Fruit fly (Drosophila melanogaster) whole organism, embryonic: ENCODE results near the gene Cht6.

Experiments used
- Bgb ChIP-seq: fragments of 200-800 bp; sonication (Bioruptor generic); IDR thresholded peaks from 2 replicates; pipeline ENCODE4 v1.3.6; 2022; ENCODE audit warnings: missing biosample characterization, missing genetic modification characterization; ENCODE audit not compliant: partially characterized antibody
- BtbVII ChIP-seq: fragments of 200-800 bp; sonication (Bioruptor generic); optimal IDR thresholded peaks from 3 replicates; lab custom pipeline; 2017; ENCODE audit warnings: missing biosample characterization, mild to moderate bottlenecking, missing genetic modification characterization
- Bteb2 ChIP-seq: fragments of 200-800 bp; sonication (Bioruptor generic); optimal IDR thresholded peaks from 2 replicates; lab custom pipeline; 2016; ENCODE audit warnings: missing biosample characterization, missing genetic modification characterization
- CG1024 ChIP-seq: fragments of 200-800 bp; sonication (Bioruptor generic); IDR thresholded peaks from 2 replicates; pipeline ENCODE4 v1.3.6; 2022; ENCODE audit warnings: missing biosample characterization, missing genetic modification characterization
- CG11093 ChIP-seq: fragments of 200-800 bp; sonication (Bioruptor generic); IDR thresholded peaks from 3 replicates; pipeline ENCODE4 v1.3.6; 2022; ENCODE audit warnings: missing biosample characterization, missing genetic modification characterization
- CG11696 ChIP-seq: fragments of 200-800 bp; sonication (Bioruptor generic); IDR thresholded peaks from 2 replicates; pipeline ENCODE4 v1.3.6; 2022; ENCODE audit warnings: missing biosample characterization, missing genetic modification characterization
- CG11723 ChIP-seq: fragments of 200-800 bp; sonication (Bioruptor generic); optimal IDR thresholded peaks from 2 replicates; lab custom pipeline; 2017; ENCODE audit warnings: missing biosample characterization, mild to moderate bottlenecking, missing genetic modification characterization
- CG12219 ChIP-seq: fragments of 200-800 bp; sonication (Bioruptor generic); optimal IDR thresholded peaks from 3 replicates; lab custom pipeline; 2018; ENCODE audit warnings: missing biosample characterization, mild to moderate bottlenecking, missing genetic modification characterization
- CG12236 ChIP-seq: fragments of 200-800 bp; sonication (Bioruptor generic); optimal IDR thresholded peaks from 2 replicates; lab custom pipeline; 2016; ENCODE audit warnings: missing biosample characterization, missing genetic modification characterization
- CG15479 ChIP-seq: fragments of 200-800 bp; sonication (Bioruptor generic); optimal IDR thresholded peaks from 3 replicates; lab custom pipeline; 2019; ENCODE audit warnings: missing biosample characterization, mild to moderate bottlenecking, missing genetic modification characterization, moderate library complexity
- CG30020 ChIP-seq: fragments of 200-800 bp; optimal IDR thresholded peaks from 2 replicates; lab custom pipeline; 2019; ENCODE audit warnings: missing biosample characterization, mild to moderate bottlenecking, missing genetic modification characterization, moderate library complexity
- CG3847 ChIP-seq: fragments of 200-800 bp; sonication (Bioruptor generic); IDR thresholded peaks from 2 replicates; pipeline ENCODE4 v1.3.6; 2022; ENCODE audit warnings: missing biosample characterization, missing genetic modification characterization
- CG43689 ChIP-seq: fragments of 200-800 bp; sonication (Bioruptor generic); IDR thresholded peaks from 2 replicates; pipeline ENCODE4 v1.3.6; 2022; ENCODE audit warnings: missing biosample characterization, missing genetic modification characterization
- CG4730 ChIP-seq: fragments of 200-800 bp; sonication (Bioruptor generic); IDR thresholded peaks from 2 replicates; pipeline ENCODE4 v1.3.6; 2022; ENCODE audit warnings: missing biosample characterization, missing genetic modification characterization
- CG6254 ChIP-seq: fragments of 200-800 bp; sonication (Bioruptor generic); optimal IDR thresholded peaks from 3 replicates; lab custom pipeline; 2017; ENCODE audit warnings: mild to moderate bottlenecking, missing biosample characterization, missing genetic modification reagents, missing genetic modification characterization
- CG6683 ChIP-seq: fragments of 200-800 bp; sonication (Bioruptor generic); optimal IDR thresholded peaks from 2 replicates; lab custom pipeline; 2017; ENCODE audit warnings: missing biosample characterization, mild to moderate bottlenecking, missing genetic modification characterization, missing genetic modification reagents
- CG7357 ChIP-seq: fragments of 200-800 bp; sonication (Bioruptor generic); IDR thresholded peaks from 3 replicates; pipeline ENCODE4 v1.3.6; 2022; ENCODE audit warnings: missing biosample characterization, missing genetic modification characterization
- CG7372 ChIP-seq: fragments of 200-800 bp; sonication (Bioruptor generic); IDR thresholded peaks from 2 replicates; pipeline ENCODE4 v1.3.6; 2022; ENCODE audit warnings: missing biosample characterization, missing genetic modification characterization
- CG7839 ChIP-seq: fragments of 200-800 bp; sonication (Bioruptor generic); optimal IDR thresholded peaks from 3 replicates; lab custom pipeline; 2018; ENCODE audit warnings: missing biosample characterization, mild to moderate bottlenecking, missing genetic modification characterization, moderate library complexity
- CG8388 ChIP-seq: fragments of 200-800 bp; sonication (Bioruptor generic); optimal IDR thresholded peaks from 2 replicates; lab custom pipeline; 2019; ENCODE audit warnings: missing biosample characterization, mild to moderate bottlenecking, missing genetic modification characterization, moderate library complexity
- Doc3 ChIP-seq: fragments of 200-800 bp; sonication (Bioruptor generic); IDR thresholded peaks from 3 replicates; pipeline ENCODE4 v1.3.6; 2022; ENCODE audit warnings: missing biosample characterization, missing genetic modification characterization; ENCODE audit not compliant: partially characterized antibody
- Drgx ChIP-seq: fragments of 200-800 bp; sonication (Bioruptor generic); IDR thresholded peaks from 2 replicates; pipeline ENCODE4 v1.3.6; 2022; ENCODE audit warnings: missing biosample characterization, missing genetic modification characterization
- Ets97D ChIP-seq: fragments of 200-800 bp; sonication (Bioruptor generic); optimal IDR thresholded peaks from 3 replicates; lab custom pipeline; 2016; ENCODE audit warnings: missing biosample characterization, missing genetic modification characterization
- Gug ChIP-seq: fragments of 200-800 bp; sonication (Bioruptor generic); IDR thresholded peaks from 4 replicates; pipeline ENCODE4 v1.3.6; 2022; ENCODE audit warnings: missing biosample characterization, missing genetic modification characterization
- HmgD ChIP-seq: fragments of 200-800 bp; sonication (Bioruptor generic); optimal IDR thresholded peaks from 3 replicates; lab custom pipeline; 2016; ENCODE audit warnings: missing biosample characterization, missing genetic modification characterization
- Hmx ChIP-seq: fragments of 200-800 bp; sonication (Bioruptor generic); optimal IDR thresholded peaks from 2 replicates; lab custom pipeline; 2016; ENCODE audit warnings: missing biosample characterization, missing genetic modification characterization
- Jarid2 ChIP-seq: fragments of 200-800 bp; sonication (Bioruptor generic); optimal IDR thresholded peaks from 3 replicates; lab custom pipeline; 2017; ENCODE audit warnings: mild to moderate bottlenecking, missing biosample characterization, missing genetic modification reagents, missing genetic modification characterization
- Med ChIP-seq: fragments of 200-800 bp; sonication (Bioruptor generic); peaks from one replicate; lab custom pipeline; 2016; ENCODE audit warnings: missing biosample characterization, missing genetic modification characterization, mild to moderate bottlenecking, inconsistent platforms, moderate library complexity
- Pdp1 ChIP-seq, 2 experiments: fragments of 200-800 bp; sonication (Bioruptor generic); optimal IDR thresholded peaks; 3 replicates each; lab custom pipeline; 2016; ENCODE audit warnings: missing biosample characterization in 2 of 2, missing genetic modification characterization in 2 of 2, mild to moderate bottlenecking in 1 of 2, moderate library complexity in 1 of 2
- Ptx1 ChIP-seq: fragments of 200-800 bp; sonication (Bioruptor generic); IDR thresholded peaks from 2 replicates; pipeline ENCODE4 v1.3.6; 2022; ENCODE audit warnings: missing biosample characterization, missing genetic modification characterization
- Scr ChIP-seq: fragments of 200-800 bp; sonication (Bioruptor generic); IDR thresholded peaks from 2 replicates; pipeline ENCODE4 v1.3.6; 2022; ENCODE audit warnings: missing biosample characterization, missing genetic modification characterization; ENCODE audit not compliant: partially characterized antibody
- Sry-δ ChIP-seq: fragments of 200-800 bp; sonication (Bioruptor generic); optimal IDR thresholded peaks from 2 replicates; lab custom pipeline; 2016; ENCODE audit warnings: missing biosample characterization, missing genetic modification characterization
- abd-A ChIP-seq: fragments of 200-800 bp; sonication (Bioruptor generic); optimal IDR thresholded peaks from 3 replicates; lab custom pipeline; 2019; ENCODE audit warnings: missing biosample characterization, mild to moderate bottlenecking, missing genetic modification characterization, moderate library complexity
- az2 ChIP-seq: fragments of 200-800 bp; sonication (Bioruptor generic); optimal IDR thresholded peaks from 3 replicates; lab custom pipeline; 2016; ENCODE audit warnings: missing biosample characterization, missing genetic modification characterization
- chn ChIP-seq: fragments of 200-800 bp; sonication (Bioruptor generic); optimal IDR thresholded peaks from 2 replicates; lab custom pipeline; 2016; ENCODE audit warnings: missing biosample characterization, missing genetic modification characterization
- dimm ChIP-seq: fragments of 200-800 bp; sonication (Bioruptor generic); IDR thresholded peaks from 2 replicates; pipeline ENCODE4 v1.3.6; 2022; ENCODE audit warnings: missing biosample characterization, missing genetic modification characterization
- en ChIP-seq: fragments of 200-800 bp; sonication (Bioruptor generic); optimal IDR thresholded peaks from 2 replicates; lab custom pipeline; 2016; ENCODE audit warnings: missing biosample characterization, missing genetic modification characterization
- hb ChIP-seq: fragments of 200-800 bp; sonication (Bioruptor generic); IDR thresholded peaks from 3 replicates; pipeline ENCODE4 v1.3.6; 2022; ENCODE audit warnings: missing biosample characterization, missing genetic modification characterization; ENCODE audit not compliant: partially characterized antibody
- ind ChIP-seq: fragments of 200-800 bp; sonication (Bioruptor generic); optimal IDR thresholded peaks from 3 replicates; lab custom pipeline; 2016; ENCODE audit warnings: missing biosample characterization, missing genetic modification characterization
- jumu ChIP-seq: fragments of 200-800 bp; sonication (Bioruptor generic); optimal IDR thresholded peaks from 3 replicates; lab custom pipeline; 2016; ENCODE audit warnings: missing biosample characterization, missing genetic modification characterization
- lola ChIP-seq, 3 experiments: fragments of >200 bp in 2 of 3; fragments of 200-800 bp in 1 of 3; sonication (Bioruptor generic) in 1 of 3; optimal IDR thresholded peaks; 2 replicates each; lab custom pipeline; 2017 to 2019; ENCODE audit warnings: missing biosample characterization in 3 of 3, missing genetic modification characterization in 3 of 3, mild to moderate bottlenecking in 1 of 3, moderate library complexity in 1 of 3
- nau ChIP-seq: fragments of 200-800 bp; sonication (Bioruptor generic); optimal IDR thresholded peaks from 3 replicates; lab custom pipeline; 2017; ENCODE audit warnings: missing biosample characterization, mild to moderate bottlenecking, missing genetic modification characterization, missing genetic modification reagents
- peb ChIP-seq: fragments of 200-800 bp; sonication (Bioruptor generic); IDR thresholded peaks from 2 replicates; pipeline ENCODE4 v1.3.6; 2022; ENCODE audit warnings: missing biosample characterization, missing genetic modification characterization
- sc ChIP-seq, 3 experiments: fragments of >200 bp in 2 of 3; fragments of 200-800 bp in 1 of 3; sonication (Bioruptor generic) in 1 of 3; optimal IDR thresholded peaks; 2 replicates in 2 of 3; 3 replicates in 1 of 3; lab custom pipeline; 2017; ENCODE audit warnings: mild to moderate bottlenecking in 1 of 3, missing biosample characterization in 1 of 3, missing genetic modification characterization in 1 of 3, missing genetic modification reagents in 1 of 3
- tio ChIP-seq: fragments of 200-800 bp; sonication (Bioruptor generic); optimal IDR thresholded peaks from 2 replicates; lab custom pipeline; 2017; ENCODE audit warnings: missing biosample characterization, missing genetic modification characterization, inconsistent platforms
- tna ChIP-seq: fragments of 200-800 bp; sonication (Bioruptor generic); IDR thresholded peaks from 2 replicates; pipeline ENCODE4 v1.3.6; 2022; ENCODE audit warnings: missing biosample characterization, missing genetic modification characterization; ENCODE audit not compliant: partially characterized antibody
- ttk ChIP-seq: fragments of 200-800 bp; sonication (Bioruptor generic); IDR thresholded peaks from 2 replicates; pipeline ENCODE4 v2.1.2; 2022; ENCODE audit warnings: missing biosample characterization, missing genetic modification characterization
- zfh2 ChIP-seq: fragments of 200-800 bp; sonication (Bioruptor generic); optimal IDR thresholded peaks from 2 replicates; lab custom pipeline; 2016; ENCODE audit warnings: missing biosample characterization, missing genetic modification characterization

Gene Cht6

DNA sequence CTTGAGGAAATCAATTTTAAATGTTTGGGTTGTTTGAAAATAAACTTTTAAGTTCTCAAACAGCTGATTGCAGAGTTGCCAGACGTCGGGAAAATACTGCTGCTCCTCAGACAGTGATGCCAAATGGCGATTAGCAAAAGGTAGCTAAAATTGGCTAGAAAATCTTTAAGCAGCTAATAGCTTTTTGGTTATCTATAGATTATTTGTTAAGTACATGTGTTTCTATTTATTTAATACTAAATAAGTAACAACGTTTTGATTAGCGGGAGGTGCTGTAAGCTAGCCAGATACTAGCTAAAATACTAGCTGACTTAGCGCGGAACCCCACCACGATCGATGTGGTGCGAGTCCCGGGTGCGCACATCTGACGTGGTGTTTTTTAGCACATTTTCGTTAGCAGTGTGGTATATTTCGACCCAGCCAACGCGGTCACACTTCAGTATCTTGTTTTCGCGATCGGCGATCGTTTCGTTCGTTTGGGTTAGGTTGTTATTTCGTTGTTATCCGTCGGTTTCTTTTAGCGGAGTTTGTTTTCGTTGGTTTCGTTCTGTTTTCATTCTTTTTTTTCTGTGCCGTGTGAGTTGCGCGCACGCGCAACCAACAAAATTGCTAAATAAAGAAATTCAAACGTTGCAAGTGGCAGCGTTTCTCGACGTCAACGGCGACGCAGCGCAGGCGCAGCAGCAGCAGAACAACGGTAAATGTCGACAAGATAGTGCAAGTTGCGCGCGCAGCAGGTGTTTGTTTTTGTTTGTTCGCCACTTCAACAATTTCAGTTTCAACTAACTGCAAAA lies 69.6 kb downstream of the Cht6 start, which contains the start of the genes Naxe and RhoU:
TSS of gene Naxe (minus strand) at position 77 of the 794 bp plus-strand sequence.
TSS of gene RhoU (plus strand) at position 433 of the 794 bp plus-strand sequence.
- TF ChIP-seq CG3847, result peak; percentile 60; the same call in 1 of the 2 replicates
- TF ChIP-seq CG7357 (GFP tag; lab: Robert Waterston, UW), result no peak; the same call in 2 of the 3 replicates
- TF ChIP-seq zfh2, result peak; percentile 47
- peak; percentile 12 for TF ChIP-seq CG30020
- TF ChIP-seq CG7839 (tag; lab: Kevin White, UChicago), result no peak
- 0 out of 2 replicates have a peak, but pooled peaks have one; percentile 23 for TF ChIP-seq tna
- peak; percentile 46 for TF ChIP-seq chn (GFP tag; lab: Kevin White, UChicago)
- TF ChIP-seq hb, result no peak
- TF ChIP-seq Drgx, result peak; percentile 23; the same call in 1 of the 2 replicates
- TF ChIP-seq CG11723 (GFP tag; lab: Kevin White, UChicago), result no peak
- peak; percentile 38 to 46 for TF ChIP-seq Pdp1 (GFP tag; optimal IDR thresholded peaks at IDR 0.05; lab: Kevin White, UChicago)
- TF ChIP-seq Doc3 (GFP tag; lab: Robert Waterston, UW), result no peak
- TF ChIP-seq sc (optimal IDR thresholded peaks at IDR 0.05; lab: Kevin White, UChicago), result no peak
- no peak for TF ChIP-seq sc (GFP tag; optimal IDR thresholded peaks at IDR 0.05; lab: Kevin White, UChicago)
- no peak for TF ChIP-seq en (GFP tag; lab: Kevin White, UChicago)
- no peak; the same call in 1 of the 2 replicates for TF ChIP-seq Scr
- no peak for TF ChIP-seq BtbVII (GFP tag; lab: Kevin White, UChicago)
- TF ChIP-seq dimm (GFP tag; lab: Robert Waterston, UW), result no peak
- no peak for TF ChIP-seq CG43689 (GFP tag; lab: Robert Waterston, UW)
- TF ChIP-seq Med, result peak; percentile 67
- TF ChIP-seq CG7372 (GFP tag; lab: Robert Waterston, UW), result no peak
- TF ChIP-seq CG4730 (GFP tag; lab: Robert Waterston, UW), result no peak
- TF ChIP-seq CG12236 (GFP tag; lab: Kevin White, UChicago), result no peak
- TF ChIP-seq HmgD, result peak; percentile 27
- TF ChIP-seq CG11093 (GFP tag; lab: Robert Waterston, UW), result no peak
- TF ChIP-seq CG15479, result peak; percentile 87
- TF ChIP-seq tio, result no peak
- peak; percentile 59; the same call in 3 of the 4 replicates for TF ChIP-seq Gug (GFP tag; lab: Robert Waterston, UW)
- TF ChIP-seq Ptx1 (GFP tag; lab: Robert Waterston, UW), result peak; percentile 69
- peak; percentile 48 for TF ChIP-seq Sry-δ (GFP tag; lab: Kevin White, UChicago)
- no peak for TF ChIP-seq CG1024 (GFP tag; lab: Robert Waterston, UW)
- TF ChIP-seq CG8388 (GFP tag; lab: Kevin White, UChicago), result no peak
- TF ChIP-seq CG11696 (GFP tag; lab: Robert Waterston, UW), result no peak
- peak; percentile 59 for TF ChIP-seq Bgb (GFP tag; lab: Robert Waterston, UW)
- TF ChIP-seq ind (GFP tag; lab: Kevin White, UChicago), result peak; percentile 10
- no peak for TF ChIP-seq peb
- peak; percentile 96 for TF ChIP-seq Jarid2 (GFP tag; lab: Kevin White, UChicago)
- peak; percentile 12 for TF ChIP-seq CG6254 (GFP tag; lab: Kevin White, UChicago)
- TF ChIP-seq Bteb2 (GFP tag; lab: Kevin White, UChicago), result no peak
- no peak for TF ChIP-seq CG12219
- TF ChIP-seq abd-A, result no peak
- TF ChIP-seq jumu (GFP tag; lab: Kevin White, UChicago), result peak; percentile 4
- TF ChIP-seq CG6683 (GFP tag; lab: Kevin White, UChicago), result no peak
- no peak for TF ChIP-seq Hmx (GFP tag; lab: Kevin White, UChicago)
- TF ChIP-seq az2 (GFP tag; lab: Kevin White, UChicago), result peak; percentile 25
- no peak for TF ChIP-seq nau
- TF ChIP-seq ttk (GFP tag; lab: Robert Waterston, UW), result no peak
- TF ChIP-seq lola (GFP tag; optimal IDR thresholded peaks at IDR 0.05; lab: Kevin White, UChicago), result peak in 1 of 3 experiments; percentile 30
- TF ChIP-seq Ets97D (GFP tag; lab: Kevin White, UChicago), result peak; percentile 51
